Fruit fly (Drosophila melanogaster) whole organism, embryonic: ENCODE measurements around the gene CG13131.

Experiments
- BtbVII ChIP-seq: fragments of 200-800 bp; sonication (Bioruptor generic); optimal IDR thresholded peaks from 3 replicates; lab custom pipeline; 2017; ENCODE audit warnings: missing biosample characterization, mild to moderate bottlenecking, missing genetic modification characterization
- CG10209 ChIP-seq: fragments of 200-800 bp; sonication (Bioruptor generic); optimal IDR thresholded peaks from 3 replicates; lab custom pipeline; 2017; ENCODE audit warnings: missing biosample characterization, mild to moderate bottlenecking, missing genetic modification characterization, missing genetic modification reagents
- CG10462 ChIP-seq: fragments of 200-800 bp; sonication (Bioruptor generic); optimal IDR thresholded peaks from 2 replicates; lab custom pipeline; 2016; ENCODE audit warnings: missing biosample characterization, missing genetic modification characterization
- CG11696 ChIP-seq: fragments of 200-800 bp; sonication (Bioruptor generic); IDR thresholded peaks from 2 replicates; pipeline ENCODE4 v1.3.6; 2022; ENCODE audit warnings: missing biosample characterization, missing genetic modification characterization
- CG12219 ChIP-seq: fragments of 200-800 bp; sonication (Bioruptor generic); optimal IDR thresholded peaks from 3 replicates; lab custom pipeline; 2018; ENCODE audit warnings: missing biosample characterization, mild to moderate bottlenecking, missing genetic modification characterization
- CG15269 ChIP-seq: fragments of 200-800 bp; sonication (Bioruptor generic); optimal IDR thresholded peaks from 2 replicates; lab custom pipeline; 2018; ENCODE audit warnings: missing biosample characterization, mild to moderate bottlenecking, missing genetic modification characterization, moderate library complexity
- CG17385 ChIP-seq: fragments of 200-800 bp; sonication (Bioruptor generic); optimal IDR thresholded peaks from 3 replicates; lab custom pipeline; 2018; ENCODE audit warnings: missing biosample characterization, mild to moderate bottlenecking, missing genetic modification characterization
- CG17802 ChIP-seq: fragments of 200-800 bp; sonication (Bioruptor generic); optimal IDR thresholded peaks from 2 replicates; lab custom pipeline; 2018; ENCODE audit warnings: missing biosample characterization, mild to moderate bottlenecking, missing genetic modification characterization, moderate library complexity
- CG2129 ChIP-seq: fragments of 200-800 bp; sonication (Bioruptor generic); IDR thresholded peaks from 2 replicates; pipeline ENCODE4 v1.3.6; 2022; ENCODE audit warnings: missing biosample characterization, missing genetic modification characterization; ENCODE audit not compliant: partially characterized antibody
- CG2875 ChIP-seq: fragments of 200-800 bp; sonication (Bioruptor generic); optimal IDR thresholded peaks from 2 replicates; lab custom pipeline; 2017; ENCODE audit warnings: missing biosample characterization, mild to moderate bottlenecking, missing genetic modification characterization, missing genetic modification reagents
- CG30403 ChIP-seq: fragments of 200-800 bp; sonication (Bioruptor generic); optimal IDR thresholded peaks from 3 replicates; lab custom pipeline; 2016; ENCODE audit warnings: missing biosample characterization, missing genetic modification characterization
- CG3065 ChIP-seq: fragments of 200-800 bp; sonication (Bioruptor generic); optimal IDR thresholded peaks from 2 replicates; lab custom pipeline; 2016; ENCODE audit warnings: missing biosample characterization, missing genetic modification characterization
- CG4328 ChIP-seq: fragments of 200-800 bp; sonication (Bioruptor generic); optimal IDR thresholded peaks from 3 replicates; lab custom pipeline; 2017; ENCODE audit warnings: missing biosample characterization, missing genetic modification reagents, missing genetic modification characterization
- CG4854 ChIP-seq: fragments of 200-800 bp; sonication (Bioruptor generic); optimal IDR thresholded peaks from 2 replicates; lab custom pipeline; 2016; ENCODE audit warnings: missing biosample characterization, missing genetic modification characterization, inconsistent platforms
- CG6654 ChIP-seq: fragments of 200-800 bp; sonication (Bioruptor generic); optimal IDR thresholded peaks from 2 replicates; lab custom pipeline; 2017; ENCODE audit warnings: missing biosample characterization, mild to moderate bottlenecking, missing genetic modification characterization
- CG7928 ChIP-seq: fragments of 200-800 bp; sonication (Bioruptor generic); optimal IDR thresholded peaks from 2 replicates; lab custom pipeline; 2017; ENCODE audit warnings: missing biosample characterization, mild to moderate bottlenecking, missing genetic modification characterization
- CG7987 ChIP-seq: fragments of 200-800 bp; sonication (Bioruptor generic); optimal IDR thresholded peaks from 2 replicates; lab custom pipeline; 2018; ENCODE audit warnings: missing biosample characterization, mild to moderate bottlenecking, missing genetic modification characterization, moderate library complexity
- CG9817 ChIP-seq: fragments of 200-800 bp; sonication (Bioruptor generic); optimal IDR thresholded peaks from 2 replicates; lab custom pipeline; 2018; ENCODE audit warnings: missing biosample characterization, mild to moderate bottlenecking, missing genetic modification characterization, moderate library complexity
- CoRest ChIP-seq: fragments of 200-800 bp; sonication (Bioruptor generic); optimal IDR thresholded peaks from 3 replicates; lab custom pipeline; 2018; ENCODE audit warnings: missing biosample characterization, mild to moderate bottlenecking, missing genetic modification characterization, moderate library complexity
- D19A ChIP-seq: fragments of 200-800 bp; optimal IDR thresholded peaks from 3 replicates; lab custom pipeline; 2019; ENCODE audit warnings: missing biosample characterization, mild to moderate bottlenecking, missing genetic modification characterization, moderate library complexity
- Dad ChIP-seq: fragments of 200-800 bp; sonication (Bioruptor generic); optimal IDR thresholded peaks from 3 replicates; lab custom pipeline; 2016; ENCODE audit warnings: missing biosample characterization, missing genetic modification characterization
- Dek ChIP-seq: fragments of 200-800 bp; sonication (Bioruptor generic); optimal IDR thresholded peaks from 3 replicates; lab custom pipeline; 2019; ENCODE audit warnings: missing biosample characterization, mild to moderate bottlenecking, missing genetic modification characterization, moderate library complexity
- Dfd ChIP-seq, 2 experiments: fragments of >200 bp; optimal IDR thresholded peaks; 2 replicates each; lab custom pipeline; 2017; ENCODE audit warnings: missing biosample characterization in 2 of 2, missing genetic modification characterization in 2 of 2
- E2f1 ChIP-seq: fragments of 200-800 bp; sonication (Bioruptor generic); IDR thresholded peaks from 2 replicates; pipeline ENCODE4 v1.3.6; 2022; ENCODE audit warnings: missing biosample characterization, missing genetic modification characterization
- Gsc ChIP-seq: fragments of 200-800 bp; sonication (Bioruptor generic); IDR thresholded peaks from 2 replicates; pipeline ENCODE4 v1.3.6; 2022; ENCODE audit warnings: missing biosample characterization, missing genetic modification characterization
- H2.0 ChIP-seq: fragments of 200-800 bp; sonication (Bioruptor generic); IDR thresholded peaks from 2 replicates; pipeline ENCODE4 v1.3.6; 2022; ENCODE audit warnings: missing biosample characterization, missing genetic modification characterization
- Hsf ChIP-seq: fragments of 200-800 bp; sonication (Bioruptor generic); optimal IDR thresholded peaks from 3 replicates; lab custom pipeline; 2016; ENCODE audit warnings: missing biosample characterization, missing genetic modification characterization
- Myb ChIP-seq: fragments of 200-800 bp; sonication (Bioruptor generic); optimal IDR thresholded peaks from 2 replicates; lab custom pipeline; 2016; ENCODE audit warnings: missing biosample characterization, missing genetic modification characterization
- Opbp ChIP-seq: fragments of 200-800 bp; sonication (Bioruptor generic); IDR thresholded peaks from 3 replicates; pipeline ENCODE4 v1.3.6; 2022; ENCODE audit warnings: missing biosample characterization, missing genetic modification characterization; ENCODE audit not compliant: partially characterized antibody
- Sry-δ ChIP-seq: fragments of 200-800 bp; sonication (Bioruptor generic); optimal IDR thresholded peaks from 2 replicates; lab custom pipeline; 2016; ENCODE audit warnings: missing biosample characterization, missing genetic modification characterization
- Taf1 ChIP-seq: fragments of 200-800 bp; sonication (Bioruptor generic); IDR thresholded peaks from 2 replicates; pipeline ENCODE4 v1.3.6; 2022; ENCODE audit warnings: missing biosample characterization, missing genetic modification characterization
- abd-A ChIP-seq: fragments of 200-800 bp; sonication (Bioruptor generic); optimal IDR thresholded peaks from 3 replicates; lab custom pipeline; 2019; ENCODE audit warnings: missing biosample characterization, mild to moderate bottlenecking, missing genetic modification characterization, moderate library complexity
- cato ChIP-seq: fragments of 200-800 bp; sonication (Bioruptor generic); optimal IDR thresholded peaks from 2 replicates; lab custom pipeline; 2016; ENCODE audit warnings: missing biosample characterization, missing genetic modification characterization, borderline replicate concordance
- chn ChIP-seq: fragments of 200-800 bp; sonication (Bioruptor generic); optimal IDR thresholded peaks from 2 replicates; lab custom pipeline; 2016; ENCODE audit warnings: missing biosample characterization, missing genetic modification characterization
- dysf ChIP-seq: fragments of 200-800 bp; sonication (Bioruptor generic); IDR thresholded peaks from 3 replicates; pipeline ENCODE4 v1.3.6; 2022; ENCODE audit warnings: missing biosample characterization, missing genetic modification characterization
- ewg ChIP-seq: fragments of 200-800 bp; sonication (Bioruptor generic); optimal IDR thresholded peaks from 3 replicates; lab custom pipeline; 2017; ENCODE audit warnings: mild to moderate bottlenecking, missing biosample characterization, missing genetic modification reagents, missing genetic modification characterization
- gro ChIP-seq: fragments of 200-800 bp; sonication (Bioruptor generic); optimal IDR thresholded peaks from 2 replicates; lab custom pipeline; 2016; ENCODE audit warnings: missing biosample characterization, missing genetic modification characterization
- her ChIP-seq: fragments of 200-800 bp; sonication (Bioruptor generic); optimal IDR thresholded peaks from 2 replicates; lab custom pipeline; 2016; ENCODE audit warnings: missing biosample characterization, missing genetic modification characterization
- inv ChIP-seq: fragments of 200-800 bp; sonication (Bioruptor generic); IDR thresholded peaks from 2 replicates; pipeline ENCODE4 v1.3.6; 2022; ENCODE audit warnings: missing biosample characterization, missing genetic modification characterization; ENCODE audit not compliant: partially characterized antibody
- kni ChIP-seq: fragments of 200-800 bp; sonication (Bioruptor generic); optimal IDR thresholded peaks from 3 replicates; lab custom pipeline; 2017; ENCODE audit warnings: mild to moderate bottlenecking, missing biosample characterization, missing genetic modification reagents, missing genetic modification characterization
- maf-S ChIP-seq: fragments of 200-800 bp; sonication (Bioruptor generic); optimal IDR thresholded peaks from 2 replicates; lab custom pipeline; 2016; ENCODE audit warnings: missing biosample characterization, missing genetic modification characterization
- nerfin-2 ChIP-seq: fragments of 200-800 bp; sonication (Bioruptor generic); IDR thresholded peaks from 2 replicates; pipeline ENCODE4 v1.3.6; 2022; ENCODE audit warnings: missing biosample characterization, missing genetic modification characterization; ENCODE audit not compliant: partially characterized antibody
- nmo ChIP-seq: fragments of 200-800 bp; sonication (Bioruptor generic); optimal IDR thresholded peaks from 2 replicates; lab custom pipeline; 2018; ENCODE audit warnings: missing biosample characterization, mild to moderate bottlenecking, missing genetic modification characterization, moderate library complexity
- pho ChIP-seq: fragments of 200-800 bp; sonication (Bioruptor generic); optimal IDR thresholded peaks from 2 replicates; lab custom pipeline; 2016; ENCODE audit warnings: missing biosample characterization, missing genetic modification characterization
- phol ChIP-seq: fragments of 200-800 bp; sonication (Bioruptor generic); optimal IDR thresholded peaks from 3 replicates; lab custom pipeline; 2018; ENCODE audit warnings: missing biosample characterization, mild to moderate bottlenecking, missing genetic modification characterization, moderate library complexity
- seq ChIP-seq: fragments of 200-800 bp; sonication (Bioruptor generic); IDR thresholded peaks from 2 replicates; pipeline ENCODE4 v1.3.6; 2022; ENCODE audit warnings: missing biosample characterization, missing genetic modification characterization
- stwl ChIP-seq: fragments of 200-800 bp; sonication (Bioruptor generic); optimal IDR thresholded peaks from 3 replicates; lab custom pipeline; 2018; ENCODE audit warnings: missing biosample characterization, mild to moderate bottlenecking, missing genetic modification characterization, moderate library complexity
- sug ChIP-seq: fragments of 200-800 bp; optimal IDR thresholded peaks from 2 replicates; lab custom pipeline; 2019; ENCODE audit warnings: missing biosample characterization, mild to moderate bottlenecking, missing genetic modification characterization, moderate library complexity
- ttk ChIP-seq: fragments of 200-800 bp; sonication (Bioruptor generic); IDR thresholded peaks from 2 replicates; pipeline ENCODE4 v2.1.2; 2022; ENCODE audit warnings: missing biosample characterization, missing genetic modification characterization

Gene CG13131

DNA sequence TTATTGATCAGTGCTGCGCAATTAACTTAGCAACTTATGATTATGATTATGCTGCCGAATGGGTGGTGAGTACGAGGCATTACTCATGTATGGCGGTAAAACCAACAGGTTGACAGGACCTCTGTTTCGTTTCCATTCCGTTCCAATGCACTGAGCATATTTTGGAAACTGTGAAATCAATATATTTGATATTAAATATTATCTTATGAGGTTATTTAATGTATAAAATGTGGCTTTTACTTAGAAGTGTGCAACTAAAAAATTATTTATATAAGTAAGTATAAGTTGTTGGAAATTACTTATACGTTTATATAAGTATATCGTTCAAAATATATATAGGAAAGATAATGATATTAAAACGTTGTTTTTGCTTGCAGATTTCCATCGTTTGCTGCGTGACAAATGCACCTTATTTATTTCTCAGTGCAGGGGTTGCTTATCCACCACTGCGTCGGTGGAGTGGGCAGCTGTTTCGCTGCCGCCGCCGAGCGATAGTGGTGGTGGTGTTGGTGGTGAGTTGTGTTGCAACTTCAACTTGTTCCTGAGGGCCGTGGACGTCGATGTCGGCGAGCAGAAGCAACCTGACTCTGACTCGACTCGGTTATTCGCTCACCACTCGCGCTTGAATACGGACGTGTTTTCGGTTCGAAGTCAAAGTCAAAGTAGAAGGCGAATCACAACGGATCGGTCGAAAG is 33.0 kb downstream of the CG13131 start, which contains the start of gene bib (continued):
- peak; percentile 88 for TF ChIP-seq CG2875 (GFP tag; lab: Kevin White, UChicago)
- no peak for TF ChIP-seq nerfin-2 (GFP tag; lab: Robert Waterston, UW)
- TF ChIP-seq Sry-δ (GFP tag; lab: Kevin White, UChicago) = no peak
- peak; percentile 26 for TF ChIP-seq CG7928 (GFP tag; lab: Kevin White, UChicago)
- TF ChIP-seq CG9817 (tag; lab: Kevin White, UChicago) = peak; percentile 48
- peak in 1 of 2 experiments; percentile 2 for TF ChIP-seq Dfd (GFP tag; optimal IDR thresholded peaks at IDR 0.05; lab: Kevin White, UChicago)
- TF ChIP-seq dysf (GFP tag; lab: Robert Waterston, UW) = peak; percentile 77
- TF ChIP-seq ewg = peak; percentile 68
- no peak for TF ChIP-seq CG7987
- TF ChIP-seq cato = peak; percentile 66
- no peak for TF ChIP-seq abd-A (tag; lab: Kevin White, UChicago)
- no peak for TF ChIP-seq CG11696 (GFP tag; lab: Robert Waterston, UW)
- TF ChIP-seq CG17385 (GFP tag; lab: Kevin White, UChicago) = peak; percentile 81
- TF ChIP-seq her (GFP tag; lab: Kevin White, UChicago) = no peak
- TF ChIP-seq CG6654 (GFP tag; lab: Kevin White, UChicago) = peak; percentile 47
- TF ChIP-seq chn (GFP tag; lab: Kevin White, UChicago) = peak; percentile 61
- peak; percentile 82 for TF ChIP-seq CG10462
- peak; percentile 15 for TF ChIP-seq Myb (GFP tag; lab: Kevin White, UChicago)
- TF ChIP-seq E2f1 (GFP tag; lab: Robert Waterston, UW) = peak; percentile 66
- peak; percentile 93 for TF ChIP-seq nmo (GFP tag; lab: Kevin White, UChicago)
- TF ChIP-seq CG30403 (GFP tag; lab: Kevin White, UChicago) = peak; percentile 87
- TF ChIP-seq CG4328 (GFP tag; lab: Kevin White, UChicago) = peak; percentile 78
- TF ChIP-seq stwl (tag; lab: Kevin White, UChicago) = peak; percentile 46
- TF ChIP-seq kni = peak; percentile 68
- TF ChIP-seq BtbVII (GFP tag; lab: Kevin White, UChicago) = peak; percentile 74
- peak; percentile 34 for TF ChIP-seq Dad
- peak; percentile 21 for TF ChIP-seq CG17802 (tag; lab: Kevin White, UChicago)
- peak; percentile 89 for TF ChIP-seq CoRest
- TF ChIP-seq maf-S (GFP tag; lab: Kevin White, UChicago) = peak; percentile 1
- no peak for TF ChIP-seq Gsc (GFP tag; lab: Robert Waterston, UW)
- peak; percentile 87 for TF ChIP-seq D19A (tag; lab: Kevin White, UChicago)
- TF ChIP-seq Dek (tag; lab: Kevin White, UChicago) = peak; percentile 59
- peak; percentile 62; the same call in 1 of the 2 replicates for TF ChIP-seq ttk (GFP tag; lab: Robert Waterston, UW)
- peak; percentile 51 for TF ChIP-seq CG3065 (GFP tag; lab: Kevin White, UChicago)
- no peak for TF ChIP-seq sug
- TF ChIP-seq CG10209 = peak; percentile 85
- TF ChIP-seq gro (GFP tag; lab: Kevin White, UChicago) = no peak
- TF ChIP-seq phol (tag; lab: Kevin White, UChicago) = peak; percentile 91
- peak; percentile 69 for TF ChIP-seq Hsf
- peak; percentile 54 for TF ChIP-seq CG4854 (GFP tag; lab: Kevin White, UChicago)
- TF ChIP-seq CG2129 (GFP tag; lab: Robert Waterston, UW) = no peak
- peak; percentile 49; the same call in 2 of the 3 replicates for TF ChIP-seq Opbp (GFP tag; lab: Robert Waterston, UW)
- TF ChIP-seq inv (GFP tag; lab: Robert Waterston, UW) = no peak
- TF ChIP-seq CG12219 (GFP tag; lab: Kevin White, UChicago) = peak; percentile 65
- TF ChIP-seq Taf1 (GFP tag; lab: Robert Waterston, UW) = no peak
- 0 out of 2 replicates have a peak, but pooled peaks have one; percentile 31 for TF ChIP-seq H2.0 (GFP tag; lab: Robert Waterston, UW)
- TF ChIP-seq seq = peak; percentile 49; the same call in 1 of the 2 replicates
- TF ChIP-seq CG15269 (tag; lab: Kevin White, UChicago) = peak; percentile 77
- TF ChIP-seq pho (GFP tag; lab: Kevin White, UChicago) = no peak
